Fruit fly (Drosophila melanogaster): ENCODE measurements around the gene Sgs8.

Gene Sgs8

dm6 chr3L:11551949-11552348 lies 42.8 kb upstream of the Sgs8 start (continued):
- TF ChIP-seq CG12942 (GFP tag; optimal IDR thresholded peaks at IDR 0.05): no peak
- TF ChIP-seq CG18764 (GFP tag; optimal IDR thresholded peaks at IDR 0.05): no peak
- no peak for TF ChIP-seq HmgD (GFP tag; optimal IDR thresholded peaks at IDR 0.05)
- TF ChIP-seq CG13624 (GFP tag; optimal IDR thresholded peaks at IDR 0.05): no peak
- no peak for TF ChIP-seq hb (GFP tag; IDR thresholded peaks at IDR 0.05; ENCODE audit: partially characterized antibody)
- no peak for TF ChIP-seq CG10543 (GFP tag; optimal IDR thresholded peaks at IDR 0.05)
- TF ChIP-seq sens (GFP tag): peak; percentile 87
- TF ChIP-seq Myb (GFP tag; optimal IDR thresholded peaks at IDR 0.05): no peak
- no peak for TF ChIP-seq Dp (GFP tag; optimal IDR thresholded peaks at IDR 0.05)
- TF ChIP-seq sug (tag; optimal IDR thresholded peaks at IDR 0.05): no peak
- TF ChIP-seq CG4328 (GFP tag; optimal IDR thresholded peaks at IDR 0.05): no peak
- peak; percentile 50 for TF ChIP-seq CG17359 (tag; optimal IDR thresholded peaks at IDR 0.05)
- TF ChIP-seq CG17829 (tag; optimal IDR thresholded peaks at IDR 0.05): peak; percentile 55
- no peak for TF ChIP-seq CG14441 (GFP tag; IDR thresholded peaks at IDR 0.05)
- TF ChIP-seq CG7786 (GFP tag; optimal IDR thresholded peaks at IDR 0.05): no peak
- no peak for TF ChIP-seq CG3838 (GFP tag; optimal IDR thresholded peaks at IDR 0.05)
- TF ChIP-seq Eip74EF (GFP tag; optimal IDR thresholded peaks at IDR 0.05): no peak
- peak; percentile 9 for TF ChIP-seq tap (tag; optimal IDR thresholded peaks at IDR 0.05)
- no peak for TF ChIP-seq Stat92E (GFP tag; optimal IDR thresholded peaks at IDR 0.05)
- TF ChIP-seq CG15073 (GFP tag; optimal IDR thresholded peaks at IDR 0.05): no peak
- TF ChIP-seq shn (GFP tag; optimal IDR thresholded peaks at IDR 0.05): no peak
- TF ChIP-seq CG8281 (tag; optimal IDR thresholded peaks at IDR 0.05): no peak
- TF ChIP-seq sna (GFP tag; IDR thresholded peaks at IDR 0.05; ENCODE audit: partially characterized antibody): no peak
- peak; percentile 62 for TF ChIP-seq CG9727 (GFP tag; optimal IDR thresholded peaks at IDR 0.05)
- TF ChIP-seq zf30C (GFP tag; optimal IDR thresholded peaks at IDR 0.05): peak; percentile 76
- TF ChIP-seq YL-1 (GFP tag; optimal IDR thresholded peaks at IDR 0.05): no peak
- no peak for TF ChIP-seq schlank (tag; optimal IDR thresholded peaks at IDR 0.05)
- TF ChIP-seq CG11398 (GFP tag; optimal IDR thresholded peaks at IDR 0.05): no peak
- peak; percentile 40 for TF ChIP-seq CG15601 (tag; optimal IDR thresholded peaks at IDR 0.05)
- TF ChIP-seq peb (GFP tag; IDR thresholded peaks at IDR 0.05): no peak
- TF ChIP-seq CG5180 (GFP tag; optimal IDR thresholded peaks at IDR 0.05): peak; percentile 27
- TF ChIP-seq klu (GFP tag; IDR thresholded peaks at IDR 0.05): no peak
- TF ChIP-seq Xrp1 (GFP tag; IDR thresholded peaks at IDR 0.05): peak; percentile 82
- no peak for TF ChIP-seq CG8765 (GFP tag; IDR thresholded peaks at IDR 0.05)
- no peak for TF ChIP-seq CG10366 (GFP tag; IDR thresholded peaks at IDR 0.05)
- TF ChIP-seq fu2 (GFP tag; optimal IDR thresholded peaks at IDR 0.05): no peak
- peak; percentile 35 for TF ChIP-seq nerfin-1 (tag; optimal IDR thresholded peaks at IDR 0.05)
- TF ChIP-seq pros (GFP tag; optimal IDR thresholded peaks at IDR 0.05): peak; percentile 73
- TF ChIP-seq Meics (GFP tag; optimal IDR thresholded peaks at IDR 0.05): no peak
- no peak for TF ChIP-seq CG4707 (GFP tag; optimal IDR thresholded peaks at IDR 0.05)
- TF ChIP-seq CG2678 (tag; optimal IDR thresholded peaks at IDR 0.05): peak; percentile 46
- TF ChIP-seq Mes4 (GFP tag; optimal IDR thresholded peaks at IDR 0.05): no peak
- TF ChIP-seq Dad (GFP tag; optimal IDR thresholded peaks at IDR 0.05): no peak
- no peak for TF ChIP-seq Neu2 (GFP tag; optimal IDR thresholded peaks at IDR 0.05; ENCODE audit: borderline replicate concordance)
- no peak for TF ChIP-seq al (GFP tag; IDR thresholded peaks at IDR 0.05)
- TF ChIP-seq crp (GFP tag; optimal IDR thresholded peaks at IDR 0.05): no peak
- no peak for TF ChIP-seq CG1792 (GFP tag; optimal IDR thresholded peaks at IDR 0.05)
- no peak for TF ChIP-seq sens-2 (GFP tag; IDR thresholded peaks at IDR 0.05)
- peak; percentile 26 for TF ChIP-seq CG1603 (tag; optimal IDR thresholded peaks at IDR 0.05)
- TF ChIP-seq CG14050 (GFP tag; IDR thresholded peaks at IDR 0.05): no peak
- no peak for TF ChIP-seq CG1233 (GFP tag; optimal IDR thresholded peaks at IDR 0.05)
